Fruit fly (Drosophila melanogaster) whole organism: ENCODE measurements around the gene maca.

Experiments
- CG8478 ChIP-seq: fragments of >200 bp; optimal IDR thresholded peaks from 2 replicates; lab custom pipeline; 2018; ENCODE audit warnings: inconsistent platforms
- Dll ChIP-seq: fragments of >200 bp; optimal IDR thresholded peaks from 2 replicates; lab custom pipeline; 2017
- EcR ChIP-seq, 2 experiments: fragments of >200 bp; optimal IDR thresholded peaks; 2 replicates each; lab custom pipeline; 2017; ENCODE audit warnings: missing biosample characterization in 2 of 2, missing genetic modification characterization in 2 of 2, missing genetic modification reagents in 2 of 2
- pan ChIP-seq: fragments of >200 bp; optimal IDR thresholded peaks from 2 replicates; lab custom pipeline; 2017
- psq ChIP-seq: fragments of >200 bp; optimal IDR thresholded peaks from 2 replicates; lab custom pipeline; 2017
- usp ChIP-seq: fragments of >200 bp; optimal IDR thresholded peaks from 2 replicates; lab custom pipeline; 2017; ENCODE audit warnings: missing biosample characterization, missing genetic modification characterization, mixed read lengths

The maca gene

DNA sequence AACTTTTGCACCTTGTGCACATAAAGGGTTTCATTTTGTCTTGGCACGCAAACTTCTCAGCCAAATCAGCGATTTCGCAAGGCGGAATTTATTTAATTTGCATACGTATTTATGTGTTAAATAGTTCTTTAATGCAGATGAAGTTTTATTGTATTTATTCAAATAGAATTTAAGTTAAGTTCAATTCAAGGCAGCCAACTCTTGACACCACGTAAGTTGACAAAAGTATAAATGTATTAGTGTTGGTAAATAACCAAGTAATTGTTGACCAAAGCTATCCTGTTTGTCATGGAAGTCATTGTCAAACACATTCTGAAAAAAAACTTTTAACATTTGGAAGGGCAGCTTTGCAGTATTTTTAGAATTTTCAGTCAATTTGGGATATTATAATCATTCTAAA is at the start of gene maca:
maca (plus strand) TSS at position 301 of the 400 bp plus-strand sequence.
- TF ChIP-seq Dll (lab: Kevin White, UChicago): no peak
- TF ChIP-seq pan (lab: Kevin White, UChicago): no peak
- no peak for TF ChIP-seq CG8478
- TF ChIP-seq EcR (GFP tag; optimal IDR thresholded peaks at IDR 0.05; lab: Kevin White, UChicago): no peak
- no peak for TF ChIP-seq psq (lab: Kevin White, UChicago)
- no peak for TF ChIP-seq usp (GFP tag; lab: Kevin White, UChicago)

DNA sequence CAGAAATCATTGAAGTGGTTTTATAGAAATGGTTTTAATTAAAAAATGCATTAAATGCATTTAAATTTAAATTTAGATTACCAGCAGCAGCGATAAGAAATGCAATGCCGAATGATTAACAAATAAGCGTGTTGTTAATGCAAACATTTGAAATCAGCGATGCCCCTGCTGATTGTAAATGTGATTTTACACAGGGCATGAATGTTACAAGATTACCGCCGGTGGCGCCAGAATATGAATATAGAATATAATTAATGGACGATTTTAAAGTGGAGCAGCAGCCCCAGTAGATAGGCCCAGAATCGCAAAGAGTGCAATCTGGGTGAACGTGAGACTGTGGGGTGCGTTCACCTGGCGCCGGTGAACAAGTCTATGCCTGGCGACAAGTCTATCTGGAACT is 48.3 kb upstream of the maca start:
- TF ChIP-seq CG8478 (no peak), usp (GFP tag; lab: Kevin White, UChicago) (no peak), EcR (GFP tag; optimal IDR thresholded peaks at IDR 0.05; lab: Kevin White, UChicago) (no peak), psq (lab: Kevin White, UChicago) (no peak), Dll (lab: Kevin White, UChicago) (no peak), pan (lab: Kevin White, UChicago) (no peak)

DNA sequence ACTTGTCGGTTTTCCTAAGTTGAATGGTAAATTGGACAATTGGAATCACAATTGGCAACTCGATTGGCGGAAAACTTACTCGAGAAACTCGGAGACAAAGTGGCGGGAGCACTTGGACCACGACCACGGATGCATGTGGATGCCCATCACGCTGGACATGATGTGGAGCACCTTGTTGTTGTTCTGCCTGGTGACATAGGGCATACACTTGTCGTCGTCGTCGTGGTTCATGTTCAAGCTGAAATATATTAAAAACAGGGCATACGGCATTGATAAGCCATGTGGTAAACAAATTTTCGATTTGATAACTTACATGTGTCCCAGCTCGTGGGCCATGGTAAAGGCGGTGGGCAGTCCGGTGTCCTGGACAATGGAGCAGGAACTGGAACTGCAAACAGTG is 46.6 kb upstream of the maca start:
- no peak for TF ChIP-seq usp (GFP tag; lab: Kevin White, UChicago)
- TF ChIP-seq psq (lab: Kevin White, UChicago): no peak
- TF ChIP-seq pan (lab: Kevin White, UChicago): no peak
- TF ChIP-seq EcR (GFP tag; optimal IDR thresholded peaks at IDR 0.05; lab: Kevin White, UChicago): no peak
- TF ChIP-seq CG8478: no peak

DNA sequence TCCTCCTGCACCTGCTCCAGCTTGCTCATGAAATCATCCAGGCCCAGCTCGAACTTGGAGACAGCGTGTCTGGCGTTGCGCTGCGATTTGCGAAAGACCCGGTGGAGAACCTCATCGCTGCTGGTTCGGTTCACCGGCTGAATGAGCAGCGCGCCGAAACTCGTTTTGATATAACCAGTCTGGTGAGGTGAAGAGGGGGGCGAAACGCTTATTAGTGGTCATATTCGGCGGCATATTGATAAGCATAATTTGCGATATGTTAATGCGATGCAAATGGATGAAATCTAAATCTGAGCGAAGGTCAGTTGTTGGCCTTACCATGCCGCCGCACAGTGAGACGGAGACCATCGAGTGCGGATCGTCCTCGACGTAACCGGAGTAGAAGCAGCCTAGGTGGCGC is 45.7 kb upstream of the maca start:
- TF ChIP-seq EcR (GFP tag; optimal IDR thresholded peaks at IDR 0.05; lab: Kevin White, UChicago): no peak
- TF ChIP-seq Dll (lab: Kevin White, UChicago): peak; percentile 45
- no peak for TF ChIP-seq psq (lab: Kevin White, UChicago)

DNA sequence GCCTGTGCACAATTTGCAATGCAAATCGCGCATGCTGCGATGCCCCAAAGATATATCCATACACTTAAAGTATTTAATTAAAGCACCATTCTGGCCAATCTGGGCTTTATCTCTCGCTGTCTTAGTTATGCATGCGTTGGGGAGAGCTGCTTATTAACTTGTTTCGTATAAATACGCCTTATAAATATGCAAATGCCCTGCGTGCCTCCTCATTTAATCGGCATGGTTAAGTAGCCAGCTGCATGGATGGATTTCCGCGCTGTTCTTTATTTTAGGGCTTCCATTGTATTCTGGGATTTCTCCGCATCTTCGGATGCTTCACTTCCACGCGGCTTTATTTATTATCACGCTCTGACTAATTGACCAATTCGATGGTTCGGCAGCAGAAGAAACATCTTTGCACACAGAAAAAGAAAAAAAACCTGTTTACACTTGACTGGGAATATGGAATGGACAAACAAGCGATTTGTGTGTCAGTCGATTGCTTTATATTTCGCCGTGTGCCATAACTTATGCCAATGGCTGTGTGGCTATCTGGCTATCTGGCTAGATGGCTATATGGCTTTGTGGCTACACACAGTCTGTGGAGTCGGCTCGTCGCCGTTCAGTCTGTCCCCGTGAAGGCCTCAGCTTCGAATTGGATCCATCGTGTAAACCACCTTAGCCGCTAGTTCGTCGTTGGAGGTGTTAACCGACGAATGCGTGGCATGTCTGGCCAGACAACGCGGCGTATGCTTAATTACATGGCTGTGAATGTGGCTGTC is 42.9 kb upstream of the maca start:
- TF ChIP-seq psq (lab: Kevin White, UChicago) (no peak), usp (GFP tag; lab: Kevin White, UChicago) (no peak), pan (lab: Kevin White, UChicago) (no peak), Dll (lab: Kevin White, UChicago) (no peak), EcR (GFP tag; optimal IDR thresholded peaks at IDR 0.05; lab: Kevin White, UChicago) (no peak), CG8478 (no peak)

DNA sequence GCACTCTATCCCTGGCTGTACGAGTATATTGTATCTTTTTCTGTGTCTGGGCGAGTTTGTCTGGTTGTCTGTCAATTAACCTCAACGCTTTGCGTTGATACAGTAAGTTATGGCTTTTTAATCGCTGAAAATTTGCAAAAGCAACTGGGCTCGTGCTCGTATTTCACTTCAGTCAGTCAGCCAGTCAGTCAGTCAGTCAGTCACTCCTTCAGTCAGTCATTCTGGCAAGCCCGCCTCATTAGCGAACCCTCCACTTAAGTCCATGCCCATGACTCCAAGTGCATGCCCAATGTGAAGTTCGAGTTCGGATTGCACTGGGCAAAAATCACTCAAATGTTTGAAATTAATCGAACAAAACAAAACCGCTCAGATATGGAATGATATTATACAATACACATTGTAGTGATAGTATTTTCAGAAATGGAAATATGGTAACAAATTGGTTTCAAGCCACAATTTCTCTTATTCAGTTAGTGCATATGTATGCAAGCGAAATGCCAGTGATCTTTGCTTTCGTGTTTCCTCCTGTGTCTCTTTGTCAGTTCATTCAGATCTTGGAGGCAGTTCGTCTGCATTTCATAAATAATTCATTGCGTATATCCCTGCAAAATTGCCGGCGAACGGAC is 36.9 kb upstream of the maca start:
- TF ChIP-seq EcR (GFP tag; optimal IDR thresholded peaks at IDR 0.05; lab: Kevin White, UChicago): no peak
- TF ChIP-seq Dll (lab: Kevin White, UChicago): no peak
- TF ChIP-seq psq (lab: Kevin White, UChicago): no peak

DNA sequence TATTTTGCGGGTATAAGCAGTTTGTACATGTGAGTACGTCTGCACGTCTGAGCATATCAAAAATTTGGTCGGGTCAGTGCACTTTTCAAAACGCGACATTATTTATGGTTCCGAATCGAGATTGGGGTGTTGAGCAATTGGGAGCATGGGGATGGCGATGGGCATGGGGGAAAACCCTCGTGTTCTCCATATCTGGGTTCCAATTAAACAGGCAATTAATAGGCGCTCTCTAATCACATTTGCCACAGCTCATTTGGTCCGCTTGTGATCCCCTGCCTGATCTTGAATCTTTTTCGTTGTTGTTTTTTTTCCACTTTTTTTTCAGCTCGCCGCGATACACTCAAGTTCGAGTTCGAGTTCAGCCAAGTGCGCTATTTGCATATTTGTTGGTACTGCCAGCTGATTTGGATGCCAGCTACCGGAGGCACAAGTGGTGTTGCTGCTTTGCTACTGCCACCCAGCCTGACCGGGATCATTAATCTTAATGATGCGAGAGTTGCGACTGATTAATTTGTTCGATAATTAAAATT is 36.2 kb upstream of the maca start:
- TF ChIP-seq psq (lab: Kevin White, UChicago) (no peak), usp (GFP tag; lab: Kevin White, UChicago) (no peak), pan (lab: Kevin White, UChicago) (no peak), CG8478 (no peak), Dll (lab: Kevin White, UChicago) (no peak), EcR (GFP tag; optimal IDR thresholded peaks at IDR 0.05; lab: Kevin White, UChicago) (no peak)

DNA sequence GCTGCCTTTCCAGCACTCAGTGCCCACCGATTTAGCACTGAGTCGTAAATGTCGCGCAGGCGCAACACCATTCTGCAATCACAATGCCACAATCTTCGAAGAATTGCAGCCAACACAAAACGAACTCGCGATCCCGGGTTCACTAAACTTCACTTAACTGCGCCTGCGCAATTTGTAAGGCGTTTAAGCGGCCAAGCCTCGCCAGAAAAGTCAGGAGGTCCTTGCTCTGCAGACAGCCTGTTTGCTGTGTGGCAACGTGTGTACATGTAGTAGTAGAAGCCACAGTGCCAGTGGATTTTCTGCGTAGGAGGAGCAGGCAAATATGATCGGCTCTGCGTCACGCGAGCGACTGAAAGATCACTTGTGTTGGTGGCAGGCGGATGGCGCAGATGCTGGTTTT is 31.2 kb upstream of the maca start:
- TF ChIP-seq usp (GFP tag; lab: Kevin White, UChicago): no peak
- TF ChIP-seq pan (lab: Kevin White, UChicago): no peak
- no peak for TF ChIP-seq psq (lab: Kevin White, UChicago)
- TF ChIP-seq CG8478: no peak
- no peak for TF ChIP-seq Dll (lab: Kevin White, UChicago)
- TF ChIP-seq EcR (GFP tag; optimal IDR thresholded peaks at IDR 0.05; lab: Kevin White, UChicago): peak in 1 of 2 experiments; percentile 76

DNA sequence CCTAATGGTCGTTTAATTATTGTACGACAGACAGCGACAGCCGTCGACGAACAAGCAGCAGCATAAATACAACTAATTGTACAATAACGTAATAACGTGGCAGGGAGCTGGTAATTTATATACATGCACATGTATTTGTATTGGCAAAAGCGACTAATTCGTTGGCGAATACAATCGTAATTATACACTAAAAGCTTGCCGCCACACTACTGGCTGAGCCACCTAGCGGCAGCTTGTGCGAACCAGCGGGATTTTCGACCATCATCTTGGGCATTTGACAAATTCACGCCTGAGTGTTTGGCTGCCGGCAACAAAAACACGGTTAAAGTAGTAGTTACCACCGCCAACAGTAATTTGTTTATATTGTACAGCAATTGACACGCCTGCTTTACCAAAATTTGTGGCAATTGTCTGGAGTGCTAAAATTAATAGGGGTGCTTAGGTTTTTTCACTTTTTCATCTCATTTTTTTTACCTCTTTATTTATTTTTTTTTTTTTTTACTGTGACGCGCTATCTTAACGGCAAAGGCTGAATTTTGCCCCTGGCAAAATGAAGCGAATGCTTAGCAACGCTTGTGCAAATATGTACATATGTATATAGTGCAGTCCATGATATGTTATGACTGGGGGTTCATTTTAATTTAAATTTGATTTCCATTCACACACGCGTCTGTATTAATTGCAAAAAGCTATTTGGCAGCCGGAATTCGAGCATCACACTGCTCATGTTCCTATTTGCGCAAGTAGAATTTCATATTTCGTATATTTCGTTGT is 26.2 kb upstream of the maca start:
- TF ChIP-seq CG8478 (no peak), psq (lab: Kevin White, UChicago) (no peak), usp (GFP tag; lab: Kevin White, UChicago) (no peak), EcR (GFP tag; optimal IDR thresholded peaks at IDR 0.05; lab: Kevin White, UChicago) (no peak), Dll (lab: Kevin White, UChicago) (no peak), pan (lab: Kevin White, UChicago) (no peak)

DNA sequence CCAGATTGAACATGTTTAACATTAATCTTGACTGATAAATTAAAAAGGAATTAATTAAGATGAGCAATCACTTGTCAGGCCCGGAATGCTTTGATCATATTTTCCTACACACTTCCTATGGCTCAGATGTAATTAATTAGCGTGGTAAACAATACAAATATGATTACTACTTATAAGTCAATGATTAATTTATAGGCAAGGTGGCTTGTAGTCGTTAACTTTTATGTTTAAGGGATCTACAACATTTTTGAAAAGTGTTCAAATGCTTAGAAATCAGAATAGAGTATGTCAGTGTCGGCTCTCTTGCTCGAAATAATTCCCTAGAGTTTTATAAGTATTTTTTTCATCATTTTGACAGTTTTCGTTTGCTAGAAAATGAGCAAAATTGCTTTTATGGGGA is 22.7 kb upstream of the maca start:
- TF ChIP-seq CG8478 (no peak), psq (lab: Kevin White, UChicago) (no peak), EcR (GFP tag; optimal IDR thresholded peaks at IDR 0.05; lab: Kevin White, UChicago) (no peak), pan (lab: Kevin White, UChicago) (no peak), Dll (lab: Kevin White, UChicago) (no peak), usp (GFP tag; lab: Kevin White, UChicago) (no peak)

DNA sequence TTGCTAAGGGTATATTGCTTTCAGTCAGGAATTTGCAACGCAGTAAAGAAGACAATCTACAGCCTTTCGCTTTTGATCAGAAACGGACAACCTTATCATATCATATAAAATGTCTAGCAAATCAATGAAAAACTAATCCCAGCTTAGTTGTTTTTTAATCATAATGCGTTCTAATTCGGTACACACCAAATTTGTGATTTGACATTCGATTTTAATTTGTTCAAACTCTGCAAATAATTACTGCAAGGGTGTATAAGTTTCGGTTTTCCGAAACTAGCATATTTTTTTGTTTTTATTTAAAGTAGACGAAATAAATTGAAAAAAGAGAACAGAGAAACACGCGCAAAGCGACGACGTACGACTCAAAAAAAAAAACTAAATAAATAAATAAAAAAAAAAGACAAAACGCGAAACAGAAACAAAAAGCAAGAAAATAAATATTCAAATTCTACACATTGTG is 21.6 kb upstream of the maca start:
- TF ChIP-seq pan (lab: Kevin White, UChicago) (no peak), EcR (GFP tag; optimal IDR thresholded peaks at IDR 0.05; lab: Kevin White, UChicago) (no peak), CG8478 (no peak)
